Worm (Caenorhabditis elegans) whole organism, L1 larva: ENCODE measurements around the gene C39D10.1.

Source experiments
- C04F5.9 ChIP-seq: sonication (generic microtip); optimal IDR thresholded peaks from 2 replicates; lab custom pipeline; 2016; ENCODE audit warnings: missing genetic modification characterization, missing compliant biosample characterization
- C16A3.4 ChIP-seq: fragments of 150-350 bp; optimal IDR thresholded peaks from 2 replicates; lab custom pipeline; 2014; ENCODE audit warnings: missing biosample characterization, missing genetic modification characterization
- F16B12.6 ChIP-seq: fragments of 150-350 bp; optimal IDR thresholded peaks from 2 replicates; lab custom pipeline; 2014; ENCODE audit warnings: missing biosample characterization, missing genetic modification characterization
- Y116A8C.19 ChIP-seq: sonication (generic microtip); optimal IDR thresholded peaks from 2 replicates; lab custom pipeline; 2016; ENCODE audit warnings: missing compliant biosample characterization, missing genetic modification characterization, borderline replicate concordance
- aha-1 ChIP-seq: fragments of 150-350 bp; optimal IDR thresholded peaks from 2 replicates; lab custom pipeline; 2014; ENCODE audit warnings: missing biosample characterization, missing genetic modification characterization
- ama-1 ChIP-seq: fragments of 150-350 bp; optimal IDR thresholded peaks from 2 replicates; lab custom pipeline; 2014
- ceh-8 ChIP-seq: fragments of 200-800 bp; sonication (Bioruptor generic); optimal IDR thresholded peaks from 2 replicates; lab custom pipeline; 2018; ENCODE audit warnings: mild to moderate bottlenecking, missing genetic modification characterization, moderate library complexity, missing compliant biosample characterization
- ceh-88 ChIP-seq: fragments of 200-800 bp; sonication (Bioruptor generic); IDR thresholded peaks from 2 replicates; pipeline ENCODE4 v1.3.6; 2022; ENCODE audit warnings: missing genetic modification characterization, missing compliant biosample characterization
- ets-5 ChIP-seq: fragments of 200-800 bp; sonication (Bioruptor generic); IDR thresholded peaks from 2 replicates; pipeline ENCODE4 v1.3.6; 2022; ENCODE audit warnings: missing genetic modification characterization, missing compliant biosample characterization
- fkh-10 ChIP-seq: sonication (generic microtip); optimal IDR thresholded peaks from 2 replicates; lab custom pipeline; 2017; ENCODE audit warnings: missing biosample characterization, missing genetic modification reagents, missing genetic modification characterization
- fkh-4 ChIP-seq: sonication (generic microtip); optimal IDR thresholded peaks from 2 replicates; lab custom pipeline; 2016; ENCODE audit warnings: missing compliant biosample characterization, missing genetic modification characterization, borderline replicate concordance
- fkh-8 ChIP-seq: sonication (generic microtip); optimal IDR thresholded peaks from 2 replicates; lab custom pipeline; 2016; ENCODE audit warnings: mild to moderate bottlenecking, missing genetic modification characterization, missing compliant biosample characterization
- grh-1 ChIP-seq: fragments of 200-800 bp; sonication (Bioruptor generic); IDR thresholded peaks from 2 replicates; pipeline ENCODE4 v1.3.6; 2022; ENCODE audit warnings: missing genetic modification reagents, missing genetic modification characterization, missing compliant biosample characterization
- hlh-4 ChIP-seq: sonication (generic microtip); optimal IDR thresholded peaks from 2 replicates; lab custom pipeline; 2016; ENCODE audit warnings: mild to moderate bottlenecking, missing genetic modification characterization, missing compliant biosample characterization
- isw-1 ChIP-seq: fragments of 200-800 bp; sonication (Bioruptor generic); IDR thresholded peaks from 2 replicates; pipeline ENCODE4 v1.3.6; 2022; ENCODE audit warnings: missing genetic modification characterization, missing compliant biosample characterization
- lin-13 ChIP-seq: fragments of 150-350 bp; optimal IDR thresholded peaks from 2 replicates; lab custom pipeline; 2014; ENCODE audit warnings: missing biosample characterization, missing genetic modification reagents, missing genetic modification characterization
- lin-14 ChIP-seq: fragments of 200-800 bp; sonication (Bioruptor generic); optimal IDR thresholded peaks from 2 replicates; lab custom pipeline; 2018; ENCODE audit warnings: mild to moderate bottlenecking, missing genetic modification characterization, moderate library complexity, missing compliant biosample characterization
- lin-15B ChIP-seq: fragments of 150-350 bp; sonication (generic microtip); optimal IDR thresholded peaks from 3 replicates; lab custom pipeline; 2014; ENCODE audit warnings: missing biosample characterization, missing genetic modification characterization
- lin-35 ChIP-seq, 2 experiments: fragments of 150-350 bp; optimal IDR thresholded peaks; 2 replicates each; lab custom pipeline; 2014; ENCODE audit warnings: missing biosample characterization in 2 of 2, missing genetic modification characterization in 2 of 2, missing genetic modification reagents in 2 of 2
- lin-39 ChIP-seq: fragments of 150-350 bp; optimal IDR thresholded peaks from 2 replicates; lab custom pipeline; 2014; ENCODE audit warnings: missing biosample characterization, missing genetic modification reagents, missing genetic modification characterization
- lir-3 ChIP-seq: sonication (generic microtip); optimal IDR thresholded peaks from 2 replicates; lab custom pipeline; 2016; ENCODE audit warnings: mild to moderate bottlenecking, missing genetic modification characterization, moderate library complexity, missing compliant biosample characterization; ENCODE audit not compliant: poor library complexity
- lsy-2 ChIP-seq, 2 experiments: fragments of 150-350 bp; optimal IDR thresholded peaks; 2 replicates each; lab custom pipeline; 2014; ENCODE audit warnings: missing biosample characterization in 2 of 2, missing genetic modification characterization in 2 of 2
- mab-9 ChIP-seq: fragments of 200-800 bp; sonication (Bioruptor generic); IDR thresholded peaks from 2 replicates; pipeline ENCODE4 v1.3.6; 2022; ENCODE audit warnings: missing genetic modification reagents, missing genetic modification characterization, missing compliant biosample characterization
- mef-2 ChIP-seq: fragments of 150-350 bp; optimal IDR thresholded peaks from 2 replicates; lab custom pipeline; 2014; ENCODE audit warnings: missing biosample characterization, missing genetic modification characterization
- mep-1 ChIP-seq: fragments of 150-350 bp; optimal IDR thresholded peaks from 2 replicates; lab custom pipeline; 2014; ENCODE audit warnings: missing biosample characterization, missing genetic modification characterization
- nhr-11 ChIP-seq: fragments of 150-350 bp; optimal IDR thresholded peaks from 2 replicates; lab custom pipeline; 2014; ENCODE audit warnings: missing biosample characterization, missing genetic modification characterization
- nhr-19 ChIP-seq: fragments of 200-800 bp; sonication (Bioruptor generic); conservative IDR thresholded peaks from 2 replicates; pipeline ENCODE4 v1.3.6; 2022; ENCODE audit warnings: missing genetic modification characterization, missing compliant biosample characterization
- nhr-20 ChIP-seq: sonication (generic microtip); optimal IDR thresholded peaks from 2 replicates; lab custom pipeline; 2016; ENCODE audit warnings: mild to moderate bottlenecking, missing genetic modification characterization, missing compliant biosample characterization
- nhr-28 ChIP-seq: fragments of 150-350 bp; optimal IDR thresholded peaks from 2 replicates; lab custom pipeline; 2014; ENCODE audit warnings: missing biosample characterization, missing genetic modification characterization
- nhr-47 ChIP-seq: sonication (generic microtip); optimal IDR thresholded peaks from 2 replicates; lab custom pipeline; 2016; ENCODE audit warnings: mild to moderate bottlenecking, missing genetic modification characterization, moderate library complexity, missing compliant biosample characterization
- nhr-76 ChIP-seq: sonication (generic microtip); optimal IDR thresholded peaks from 2 replicates; lab custom pipeline; 2017; ENCODE audit warnings: missing biosample characterization, missing genetic modification characterization
- nhr-85 ChIP-seq: sonication (generic microtip); peaks from one replicate; lab custom pipeline; 2016; ENCODE audit warnings: missing genetic modification characterization, inconsistent platforms, missing compliant biosample characterization
- nhr-90 ChIP-seq: sonication (generic microtip); optimal IDR thresholded peaks from 2 replicates; lab custom pipeline; 2016; ENCODE audit warnings: mild to moderate bottlenecking, missing genetic modification characterization, missing compliant biosample characterization; ENCODE audit not compliant: poor library complexity
- pag-3 ChIP-seq: sonication (generic microtip); optimal IDR thresholded peaks from 2 replicates; lab custom pipeline; 2017; ENCODE audit warnings: missing genetic modification characterization, mild to moderate bottlenecking, missing compliant biosample characterization, antibody characterized with exemption, borderline replicate concordance; ENCODE audit not compliant: insufficient read depth
- rnt-1 ChIP-seq: sonication (generic microtip); optimal IDR thresholded peaks from 2 replicates; lab custom pipeline; 2016; ENCODE audit warnings: mild to moderate bottlenecking, missing genetic modification characterization, moderate library complexity, missing compliant biosample characterization
- snpc-4 ChIP-seq: fragments of 150-350 bp; optimal IDR thresholded peaks from 2 replicates; lab custom pipeline; 2014; ENCODE audit warnings: missing biosample characterization, missing genetic modification characterization
- snu-23 ChIP-seq: sonication (generic microtip); optimal IDR thresholded peaks from 2 replicates; lab custom pipeline; 2016; ENCODE audit warnings: missing genetic modification characterization, missing compliant biosample characterization
- sox-4 ChIP-seq: sonication (generic microtip); optimal IDR thresholded peaks from 2 replicates; lab custom pipeline; 2016; ENCODE audit warnings: missing genetic modification characterization, missing compliant biosample characterization
- sptf-1 ChIP-seq: fragments of 150-350 bp; optimal IDR thresholded peaks from 2 replicates; lab custom pipeline; 2014; ENCODE audit warnings: missing biosample characterization, missing genetic modification characterization
- swsn-7 ChIP-seq: sonication (generic microtip); optimal IDR thresholded peaks from 2 replicates; lab custom pipeline; 2016; ENCODE audit warnings: missing genetic modification characterization, missing compliant biosample characterization
- tbx-2 ChIP-seq: sonication (generic microtip); optimal IDR thresholded peaks from 2 replicates; lab custom pipeline; 2016; ENCODE audit warnings: missing genetic modification characterization, missing compliant biosample characterization
- tlp-1 ChIP-seq: fragments of 150-350 bp; optimal IDR thresholded peaks from 2 replicates; lab custom pipeline; 2014; ENCODE audit warnings: missing biosample characterization, missing genetic modification characterization
- unc-130 ChIP-seq: fragments of 150-350 bp; optimal IDR thresholded peaks from 2 replicates; lab custom pipeline; 2017; ENCODE audit warnings: missing biosample characterization, missing genetic modification characterization, inconsistent platforms
- unc-30 ChIP-seq: sonication (generic microtip); optimal IDR thresholded peaks from 2 replicates; lab custom pipeline; 2017; ENCODE audit warnings: missing biosample characterization, missing genetic modification characterization
- unc-86 ChIP-seq: sonication (generic microtip); optimal IDR thresholded peaks from 2 replicates; lab custom pipeline; 2016; ENCODE audit warnings: missing genetic modification characterization, missing compliant biosample characterization
- unc-98 ChIP-seq: fragments of 200-800 bp; sonication (Bioruptor generic); IDR thresholded peaks from 2 replicates; pipeline ENCODE4 v1.3.6; 2022; ENCODE audit warnings: missing genetic modification characterization, missing compliant biosample characterization
- vab-15 ChIP-seq: sonication (generic microtip); optimal IDR thresholded peaks from 2 replicates; lab custom pipeline; 2017; ENCODE audit warnings: missing genotype, mild to moderate bottlenecking, missing genetic modification characterization, missing compliant biosample characterization
- xbp-1 ChIP-seq: sonication (generic microtip); optimal IDR thresholded peaks from 2 replicates; lab custom pipeline; 2016; ENCODE audit warnings: missing genetic modification characterization, missing compliant biosample characterization
- zag-1 ChIP-seq: fragments of 150-350 bp; optimal IDR thresholded peaks from 2 replicates; lab custom pipeline; 2014; ENCODE audit warnings: missing biosample characterization, missing genetic modification characterization
- zip-4 ChIP-seq: fragments of 200-800 bp; sonication (Bioruptor generic); optimal IDR thresholded peaks from 2 replicates; lab custom pipeline; 2018; ENCODE audit warnings: mild to moderate bottlenecking, missing genetic modification characterization, moderate library complexity, missing compliant biosample characterization
- ztf-11 ChIP-seq, 2 experiments: sonication (generic microtip); optimal IDR thresholded peaks; 2 replicates each; lab custom pipeline; 2016 to 2017; ENCODE audit warnings: missing genetic modification characterization in 2 of 2, missing biosample characterization in 1 of 2, missing compliant biosample characterization in 1 of 2

Gene C39D10.1

ce11 chrX:7945438-7945837, 38.7 kb downstream of the C39D10.1 start:
- TF ChIP-seq rnt-1 (peak; percentile 45), ceh-8 (GFP tag; lab: Kevin White, UChicago) (no peak), lin-14 (GFP tag; lab: Kevin White, UChicago) (peak; percentile 46), fkh-4 (no peak), lsy-2 (tag; optimal IDR thresholded peaks at IDR 0.05; lab: Kevin White, UChicago) (no peak)

- no peak for TF ChIP-seq ets-5 (GFP tag; lab: Robert Waterston, UW)
- TF ChIP-seq ceh-88 (GFP tag; lab: Robert Waterston, UW), result peak; percentile 68
- peak; percentile 97 for TF ChIP-seq unc-86 (tag; lab: Kevin White, UChicago)
- peak; percentile 93 for TF ChIP-seq nhr-85 (tag; lab: Kevin White, UChicago)
- TF ChIP-seq grh-1, result peak; percentile 54; the same call in 1 of the 2 replicates
- peak; percentile 83; the same call in 1 of the 2 replicates for TF ChIP-seq mab-9 (GFP tag; lab: Robert Waterston, UW)
- no peak for TF ChIP-seq sptf-1 (tag; lab: Kevin White, UChicago)
- TF ChIP-seq nhr-90 (tag; lab: Kevin White, UChicago), result peak; percentile 75
- peak; percentile 72 for TF ChIP-seq ceh-8 (GFP tag; lab: Kevin White, UChicago)
- TF ChIP-seq mef-2 (tag; lab: Kevin White, UChicago), result peak; percentile 18
- TF ChIP-seq nhr-19, result peak; percentile 86
- peak; percentile 9 for TF ChIP-seq F16B12.6 (tag; lab: Kevin White, UChicago)
- peak; percentile 71 for TF ChIP-seq snpc-4 (tag; lab: Kevin White, UChicago)
- peak; percentile 96 for TF ChIP-seq nhr-47 (tag; lab: Kevin White, UChicago)
- peak; percentile 91 for TF ChIP-seq swsn-7
- TF ChIP-seq snu-23 (GFP tag; lab: Kevin White, UChicago), result peak; percentile 94
- peak; percentile 88 for TF ChIP-seq mep-1 (tag; lab: Kevin White, UChicago)
- peak; percentile 90 for TF ChIP-seq pag-3 (tag; lab: Kevin White, UChicago)
- peak in 1 of 2 experiments; percentile 91 for TF ChIP-seq ztf-11 (tag; optimal IDR thresholded peaks at IDR 0.05; lab: Kevin White, UChicago)
- peak; percentile 57 for TF ChIP-seq fkh-10
- no peak for TF ChIP-seq zag-1 (tag; lab: Kevin White, UChicago)
- TF ChIP-seq xbp-1, result peak; percentile 88
- TF ChIP-seq tlp-1 (tag; lab: Kevin White, UChicago), result no peak
- no peak for TF ChIP-seq nhr-76
- TF ChIP-seq ama-1 (lab: Kevin White, UChicago), result no peak
- no peak for TF ChIP-seq unc-98 (GFP tag; lab: Robert Waterston, UW)
- peak; percentile 41 for TF ChIP-seq fkh-4
- no peak for TF ChIP-seq Y116A8C.19
- TF ChIP-seq isw-1 (GFP tag; lab: Robert Waterston, UW), result peak; percentile 83
- no peak for TF ChIP-seq lin-15B (tag; lab: Kevin White, UChicago)
- TF ChIP-seq nhr-28 (tag; lab: Kevin White, UChicago), result no peak
- peak; percentile 70 for TF ChIP-seq lir-3 (tag; lab: Kevin White, UChicago)
- TF ChIP-seq lin-35 (GFP tag; optimal IDR thresholded peaks at IDR 0.05; lab: Kevin White, UChicago), result peak; percentile 76 to 86
- TF ChIP-seq lin-39 (tag; lab: Kevin White, UChicago), result peak; percentile 64
- peak; percentile 90 for TF ChIP-seq vab-15 (tag; lab: Kevin White, UChicago)
- TF ChIP-seq hlh-4 (tag; lab: Kevin White, UChicago), result peak; percentile 33
- peak; percentile 88 for TF ChIP-seq sox-4 (tag; lab: Kevin White, UChicago)
- TF ChIP-seq zip-4 (GFP tag; lab: Kevin White, UChicago), result peak; percentile 11
- peak; percentile 65 for TF ChIP-seq aha-1 (tag; lab: Kevin White, UChicago)
- TF ChIP-seq C04F5.9 (tag; lab: Kevin White, UChicago), result peak; percentile 44
- peak; percentile 83 for TF ChIP-seq lsy-2 (tag; optimal IDR thresholded peaks at IDR 0.05; lab: Kevin White, UChicago)
- peak; percentile 61 for TF ChIP-seq unc-130 (tag; lab: Kevin White, UChicago)
- peak; percentile 99 for TF ChIP-seq fkh-8 (tag; lab: Kevin White, UChicago)
- no peak for TF ChIP-seq unc-30
- peak; percentile 96 for TF ChIP-seq nhr-20 (tag; lab: Kevin White, UChicago)
- peak; percentile 89 for TF ChIP-seq lin-13 (GFP tag; lab: Kevin White, UChicago)
- TF ChIP-seq tbx-2, result peak; percentile 95
- peak; percentile 82 for TF ChIP-seq nhr-11
- TF ChIP-seq C16A3.4 (tag; lab: Kevin White, UChicago), result peak; percentile 56
- TF ChIP-seq lin-14 (GFP tag; lab: Kevin White, UChicago), result peak; percentile 98
Measured at ce11 chrX:7951578-7951977, 44.8 kb downstream of the C39D10.1 start.
